Fruit fly (Drosophila melanogaster) whole organism: ENCODE data around the gene Sec71.

Experiments used
- CG8478 ChIP-seq: fragments of >200 bp; optimal IDR thresholded peaks from 2 replicates; lab custom pipeline; 2018; ENCODE audit warnings: inconsistent platforms
- Dll ChIP-seq: fragments of >200 bp; optimal IDR thresholded peaks from 2 replicates; lab custom pipeline; 2017
- pan ChIP-seq: fragments of >200 bp; optimal IDR thresholded peaks from 2 replicates; lab custom pipeline; 2017
- psq ChIP-seq: fragments of >200 bp; optimal IDR thresholded peaks from 2 replicates; lab custom pipeline; 2017
- usp ChIP-seq: fragments of >200 bp; optimal IDR thresholded peaks from 2 replicates; lab custom pipeline; 2017; ENCODE audit warnings: missing biosample characterization, missing genetic modification characterization, mixed read lengths

DNA sequence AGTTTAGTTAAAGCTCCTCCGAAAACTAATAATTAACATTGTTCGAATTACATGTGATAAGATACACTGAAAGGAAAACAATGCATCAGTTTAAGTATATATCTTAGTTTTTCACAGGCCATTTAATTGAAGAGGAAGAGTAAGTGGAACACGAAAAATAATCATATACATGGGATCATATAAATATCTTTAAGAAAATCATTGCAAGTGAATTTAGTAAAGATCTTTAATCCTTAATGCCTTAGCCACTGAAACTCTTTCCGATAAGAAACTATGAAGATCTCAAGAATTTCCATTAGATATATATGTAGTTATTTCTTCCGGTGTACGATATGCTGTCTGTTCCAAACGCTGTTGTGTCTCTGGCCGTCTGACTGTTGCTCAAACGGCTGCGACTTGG is 14.7 kb upstream of the Sec71 start:
- TF ChIP-seq CG8478 (lab: Kevin White, UChicago), result no peak
- TF ChIP-seq pan, result no peak
- TF ChIP-seq usp (GFP tag; lab: Kevin White, UChicago), result no peak
- no peak for TF ChIP-seq psq (lab: Kevin White, UChicago)
- TF ChIP-seq Dll (lab: Kevin White, UChicago), result no peak
